Worm (Caenorhabditis elegans) whole organism, L3 larva: ENCODE results near the gene fib-1.

ENCODE experiments used
- ZK546.5 ChIP-seq: sonication (generic microtip); optimal IDR thresholded peaks from 2 replicates; lab custom pipeline; 2017; ENCODE audit warnings: missing biosample characterization, missing genetic modification characterization
- aly-2 ChIP-seq: fragments of 150-350 bp; optimal IDR thresholded peaks from 2 replicates; lab custom pipeline; 2014; ENCODE audit warnings: missing biosample characterization, missing genetic modification characterization
- ceh-28 ChIP-seq: fragments of 150-350 bp; optimal IDR thresholded peaks from 2 replicates; lab custom pipeline; 2014; ENCODE audit warnings: missing biosample characterization, missing genetic modification reagents, missing genetic modification characterization
- ceh-82 ChIP-seq: fragments of 150-350 bp; optimal IDR thresholded peaks from 2 replicates; lab custom pipeline; 2014; ENCODE audit warnings: missing biosample characterization, missing genetic modification characterization
- ceh-9 ChIP-seq: sonication (generic microtip); optimal IDR thresholded peaks from 2 replicates; lab custom pipeline; 2018; ENCODE audit warnings: missing biosample characterization, missing genetic modification characterization
- daf-12 ChIP-seq: fragments of 150-350 bp; optimal IDR thresholded peaks from 2 replicates; lab custom pipeline; 2014; ENCODE audit warnings: missing biosample characterization, missing genetic modification reagents, missing genetic modification characterization
- egl-5 ChIP-seq: fragments of 150-350 bp; optimal IDR thresholded peaks from 2 replicates; lab custom pipeline; 2017; ENCODE audit warnings: missing biosample characterization, missing genetic modification reagents, missing genetic modification characterization, inconsistent platforms
- elt-1 ChIP-seq: fragments of 150-350 bp; optimal IDR thresholded peaks from 2 replicates; lab custom pipeline; 2014; ENCODE audit warnings: missing biosample characterization, missing genetic modification characterization
- elt-2 ChIP-seq: sonication (generic microtip); optimal IDR thresholded peaks from 2 replicates; lab custom pipeline; 2016; ENCODE audit warnings: missing genetic modification reagents, mild to moderate bottlenecking, missing genetic modification characterization, missing compliant biosample characterization
- elt-3 ChIP-seq, 3 experiments: fragments of 150-350 bp in 1 of 3; sonication (generic microtip) in 2 of 3; optimal IDR thresholded peaks; 2 replicates in 2 of 3; 4 replicates in 1 of 3; lab custom pipeline; 2014 to 2017; ENCODE audit warnings: missing biosample characterization in 3 of 3, missing genetic modification characterization in 3 of 3
- eor-1 ChIP-seq, 2 experiments: fragments of 150-350 bp; optimal IDR thresholded peaks; 2 replicates each; lab custom pipeline; 2014 to 2018; ENCODE audit warnings: missing biosample characterization in 2 of 2, missing genetic modification characterization in 2 of 2
- fkh-10 ChIP-seq: sonication (generic microtip); optimal IDR thresholded peaks from 2 replicates; lab custom pipeline; 2017; ENCODE audit warnings: missing biosample characterization, missing genetic modification reagents, missing genetic modification characterization
- fkh-2 ChIP-seq: fragments of 150-350 bp; optimal IDR thresholded peaks from 2 replicates; lab custom pipeline; 2014; ENCODE audit warnings: missing biosample characterization, missing genetic modification reagents, missing genetic modification characterization
- fos-1 ChIP-seq: fragments of 150-350 bp; optimal IDR thresholded peaks from 2 replicates; lab custom pipeline; 2014; ENCODE audit warnings: missing biosample characterization, missing genetic modification characterization
- hmg-11 ChIP-seq: sonication (generic microtip); optimal IDR thresholded peaks from 2 replicates; lab custom pipeline; 2016; ENCODE audit warnings: missing genetic modification characterization, missing compliant biosample characterization
- jun-1 ChIP-seq: fragments of 150-350 bp; optimal IDR thresholded peaks from 2 replicates; lab custom pipeline; 2014; ENCODE audit warnings: missing biosample characterization, missing genetic modification reagents, missing genetic modification characterization
- lin-39 ChIP-seq: fragments of 150-350 bp; optimal IDR thresholded peaks from 2 replicates; lab custom pipeline; 2018; ENCODE audit warnings: missing biosample characterization, missing genetic modification reagents, missing genetic modification characterization
- lsy-12 ChIP-seq: sonication (generic microtip); optimal IDR thresholded peaks from 2 replicates; lab custom pipeline; 2016; ENCODE audit warnings: mild to moderate bottlenecking, missing genetic modification characterization, missing compliant biosample characterization
- mdl-1 ChIP-seq: fragments of 150-350 bp; optimal IDR thresholded peaks from 2 replicates; lab custom pipeline; 2014; ENCODE audit warnings: missing biosample characterization, missing genetic modification characterization
- mml-1 ChIP-seq: fragments of 150-350 bp; sonication (generic microtip); optimal IDR thresholded peaks from 3 replicates; lab custom pipeline; 2014; ENCODE audit warnings: missing biosample characterization, missing genetic modification characterization
- nhr-12 ChIP-seq: fragments of 150-350 bp; optimal IDR thresholded peaks from 2 replicates; lab custom pipeline; 2014; ENCODE audit warnings: missing biosample characterization, missing genetic modification characterization
- nhr-23 ChIP-seq: fragments of 150-350 bp; optimal IDR thresholded peaks from 2 replicates; lab custom pipeline; 2014; ENCODE audit warnings: missing biosample characterization, missing genetic modification reagents, missing genetic modification characterization
- nhr-237 ChIP-seq: fragments of 150-350 bp; optimal IDR thresholded peaks from 2 replicates; lab custom pipeline; 2014; ENCODE audit warnings: missing biosample characterization, missing genetic modification characterization
- nhr-25 ChIP-seq: sonication (generic microtip); optimal IDR thresholded peaks from 2 replicates; lab custom pipeline; 2017; ENCODE audit warnings: missing biosample characterization, missing genetic modification characterization
- nhr-28 ChIP-seq: fragments of 150-350 bp; optimal IDR thresholded peaks from 2 replicates; lab custom pipeline; 2014; ENCODE audit warnings: missing biosample characterization, missing genetic modification characterization
- nhr-43 ChIP-seq: sonication (generic microtip); optimal IDR thresholded peaks from 2 replicates; lab custom pipeline; 2016; ENCODE audit warnings: mild to moderate bottlenecking, missing genetic modification characterization, missing compliant biosample characterization; ENCODE audit not compliant: poor library complexity, severe bottlenecking
- nhr-76 ChIP-seq: fragments of 150-350 bp; sonication (generic microtip); optimal IDR thresholded peaks from 5 replicates; lab custom pipeline; 2014; ENCODE audit warnings: missing biosample characterization, missing genetic modification characterization
- pha-4 ChIP-seq: fragments of 150-350 bp; optimal IDR thresholded peaks from 2 replicates; lab custom pipeline; 2014; ENCODE audit warnings: missing biosample characterization, missing genetic modification reagents, missing genetic modification characterization
- sea-2 ChIP-seq: fragments of 150-350 bp; sonication (generic microtip); optimal IDR thresholded peaks from 4 replicates; lab custom pipeline; 2014; ENCODE audit warnings: missing biosample characterization, missing genetic modification reagents, missing genetic modification characterization
- tbx-2 ChIP-seq: sonication (generic microtip); optimal IDR thresholded peaks from 2 replicates; lab custom pipeline; 2016; ENCODE audit warnings: mild to moderate bottlenecking, missing genetic modification characterization, missing compliant biosample characterization
- unc-39 ChIP-seq: sonication (generic microtip); optimal IDR thresholded peaks from 4 replicates; lab custom pipeline; 2017; ENCODE audit warnings: missing biosample characterization, missing genetic modification characterization
- zag-1 ChIP-seq: fragments of 150-350 bp; optimal IDR thresholded peaks from 2 replicates; lab custom pipeline; 2014; ENCODE audit warnings: missing biosample characterization, missing genetic modification characterization

The fib-1 gene

DNA sequence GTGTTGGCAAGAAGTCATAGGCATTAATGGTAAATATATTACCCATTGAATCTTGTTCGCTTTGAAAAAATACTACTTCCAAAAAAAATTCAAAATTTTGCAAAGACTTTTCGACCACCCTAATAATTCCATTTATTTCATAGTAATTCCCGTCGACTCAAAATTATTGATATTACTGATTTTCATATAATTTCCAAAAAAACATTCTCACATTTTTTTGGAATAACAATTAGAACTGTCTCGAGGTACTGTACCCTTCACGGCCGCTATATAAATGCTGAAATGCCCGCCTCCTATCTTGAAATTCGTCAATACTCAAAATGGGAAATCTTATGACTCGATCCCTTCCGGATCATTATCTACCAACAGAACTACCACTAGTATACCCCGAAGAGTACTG is 21.5 kb upstream of the fib-1 start, which contains the start of gene F14H8.4:
F14H8.4 (plus strand) TSS at position 301 of the 400 bp plus-strand sequence.
- TF ChIP-seq zag-1 (no peak), elt-1 (no peak), ceh-82 (tag; lab: Kevin White, UChicago) (no peak), sea-2 (GFP tag; lab: Kevin White, UChicago) (no peak)

- TF ChIP-seq ceh-28 (tag; lab: Kevin White, UChicago), result no peak
- no peak for TF ChIP-seq eor-1 (tag; optimal IDR thresholded peaks at IDR 0.05; lab: Kevin White, UChicago)
- TF ChIP-seq fkh-10 (GFP tag; lab: Kevin White, UChicago), result no peak
- TF ChIP-seq zag-1, result no peak
- no peak for TF ChIP-seq ceh-82 (tag; lab: Kevin White, UChicago)
- no peak for TF ChIP-seq nhr-23 (tag; lab: Kevin White, UChicago)
- TF ChIP-seq nhr-12 (tag; lab: Kevin White, UChicago), result no peak
- no peak for TF ChIP-seq sea-2 (GFP tag; lab: Kevin White, UChicago)
- TF ChIP-seq nhr-43, result no peak
- no peak for TF ChIP-seq tbx-2 (tag; lab: Kevin White, UChicago)
- TF ChIP-seq fkh-2 (tag; lab: Kevin White, UChicago), result no peak
- no peak for TF ChIP-seq mml-1 (tag; lab: Kevin White, UChicago)
- TF ChIP-seq nhr-28, result no peak
- no peak for TF ChIP-seq ceh-9 (tag; lab: Kevin White, UChicago)
Observed at ce11 chrV:15020732-15021131, 18.7 kb upstream of the fib-1 start, which contains the start of gene F14H8.5. Gene F14H8.5, plus strand, starts transcription at chrV:15021032.

DNA sequence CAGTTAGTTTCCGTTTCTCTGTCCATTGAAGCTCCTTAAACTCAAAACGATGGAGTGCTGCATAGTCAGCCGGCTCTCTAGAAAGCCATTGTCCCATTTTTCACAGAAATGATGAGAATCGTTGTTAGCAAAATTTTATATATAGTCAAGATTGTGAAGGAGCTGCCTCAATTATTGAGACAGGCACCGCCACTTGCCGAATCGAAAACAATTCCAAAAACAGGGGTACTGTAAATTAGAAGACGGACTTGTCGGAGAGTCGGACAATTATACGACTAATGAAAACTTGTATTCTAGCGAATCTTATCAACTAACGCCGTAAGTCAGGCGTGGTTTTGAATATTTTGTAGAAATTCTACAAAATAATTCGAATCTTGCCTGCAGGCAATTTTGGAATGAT is 18.2 kb upstream of the fib-1 start, which contains the start of gene F14H8.2:
F14H8.2 (minus strand) TSS at position 101 of the 400 bp plus-strand sequence.
- no peak for TF ChIP-seq sea-2 (GFP tag; lab: Kevin White, UChicago)
- no peak for TF ChIP-seq daf-12 (tag; lab: Kevin White, UChicago)
- no peak for TF ChIP-seq elt-3 (tag; optimal IDR thresholded peaks at IDR 0.05; lab: Kevin White, UChicago)

DNA sequence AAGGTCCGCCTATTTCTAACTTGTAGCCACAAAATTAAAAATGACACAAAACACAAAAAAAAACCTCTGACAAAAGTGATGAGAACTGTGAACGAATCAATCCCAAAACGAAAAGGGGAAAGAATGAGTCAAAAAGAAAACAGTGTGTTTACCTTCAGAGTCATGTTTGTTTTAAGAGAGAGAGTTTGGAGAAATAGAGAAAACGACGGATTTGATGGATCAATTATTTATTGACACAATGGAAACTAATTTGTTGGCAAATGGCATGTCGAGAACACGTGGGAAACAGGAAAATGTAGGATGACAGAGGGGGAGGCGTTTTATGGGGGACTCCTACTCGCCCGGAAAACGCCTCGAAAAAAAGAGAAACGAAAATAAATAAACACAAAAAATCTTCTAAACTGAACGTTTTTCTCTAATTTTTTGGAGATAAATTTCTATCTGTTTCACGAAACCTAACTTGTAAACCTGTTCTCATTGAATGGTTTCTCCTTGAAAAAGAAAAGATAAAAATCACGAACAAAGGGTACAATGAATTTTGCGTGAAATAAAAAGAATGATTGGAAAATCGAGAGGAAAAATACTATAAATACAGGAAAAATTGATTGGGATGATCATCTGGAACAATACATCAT is 14.9 kb upstream of the fib-1 start:
- TF ChIP-seq aly-2 (tag; lab: Kevin White, UChicago) (no peak), ZK546.5 (no peak), lin-39 (tag; lab: Kevin White, UChicago) (no peak), nhr-25 (tag; lab: Kevin White, UChicago) (peak; percentile 19), jun-1 (tag; lab: Kevin White, UChicago) (no peak), pha-4 (tag; lab: Kevin White, UChicago) (peak; percentile 94), ceh-9 (tag; lab: Kevin White, UChicago) (no peak), ceh-28 (tag; lab: Kevin White, UChicago) (no peak), eor-1 (tag; optimal IDR thresholded peaks at IDR 0.05; lab: Kevin White, UChicago) (no peak), egl-5 (peak; percentile 1), nhr-237 (tag; lab: Kevin White, UChicago) (no peak)

ce11 chrV:15015799-15016198 is 13.8 kb upstream of the fib-1 start:
- no peak for TF ChIP-seq hmg-11 (tag; lab: Kevin White, UChicago)
- TF ChIP-seq nhr-23 (tag; lab: Kevin White, UChicago), result no peak
- TF ChIP-seq sea-2 (GFP tag; lab: Kevin White, UChicago), result no peak
- TF ChIP-seq tbx-2 (tag; lab: Kevin White, UChicago), result no peak
- no peak for TF ChIP-seq fos-1 (tag; lab: Kevin White, UChicago)
- TF ChIP-seq elt-2 (tag; lab: Kevin White, UChicago), result no peak
- no peak for TF ChIP-seq mdl-1 (tag; lab: Kevin White, UChicago)
- peak; percentile 69 for TF ChIP-seq nhr-25 (tag; lab: Kevin White, UChicago)

DNA sequence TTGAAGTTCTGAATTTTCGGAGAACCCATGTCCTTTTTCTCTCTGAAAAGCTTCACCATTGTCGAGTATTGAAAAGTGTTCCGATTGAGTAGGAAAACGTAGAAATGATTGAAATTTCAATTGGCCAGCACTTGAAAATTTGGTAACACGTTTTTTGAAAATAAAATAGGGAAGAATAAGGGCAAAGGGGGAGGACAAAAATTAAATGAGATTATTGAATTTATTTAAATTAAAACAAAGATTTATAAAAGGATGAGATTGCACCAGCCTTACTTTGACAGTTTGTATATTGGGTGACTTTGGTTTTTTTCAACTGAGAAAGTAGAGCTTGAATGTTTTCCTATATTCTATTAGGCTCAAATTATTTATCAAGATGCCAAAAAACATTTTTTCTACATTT is 12.1 kb upstream of the fib-1 start, which contains the start of gene obr-2:
obr-2 (minus strand) TSS at position 101 of the 400 bp plus-strand sequence.
- TF ChIP-seq nhr-76 (no peak), pha-4 (tag; lab: Kevin White, UChicago) (no peak), lsy-12 (tag; lab: Kevin White, UChicago) (no peak), unc-39 (tag; lab: Kevin White, UChicago) (no peak), tbx-2 (tag; lab: Kevin White, UChicago) (no peak), fos-1 (tag; lab: Kevin White, UChicago) (no peak), mml-1 (tag; lab: Kevin White, UChicago) (no peak)
